Worm (Caenorhabditis elegans): ENCODE measurements around the gene nuc-1.

nuc-1 gene

ce11 chrX:9539294-9540030, at the start of gene nuc-1:
TSS of gene nuc-1 (plus strand) at chrX:9539905.
- TF ChIP-seq pha-4 (tag; optimal IDR thresholded peaks at IDR 0.05) (peak; percentile 92), nhr-25 (tag; optimal IDR thresholded peaks at IDR 0.05) (no peak), eor-1 (tag; optimal IDR thresholded peaks at IDR 0.05) (no peak), lin-15B (tag; optimal IDR thresholded peaks at IDR 0.05) (no peak), lsy-12 (tag; optimal IDR thresholded peaks at IDR 0.05) (no peak), ceh-82 (tag; optimal IDR thresholded peaks at IDR 0.05) (no peak), egl-27 (tag; optimal IDR thresholded peaks at IDR 0.05) (no peak), daf-12 (tag; optimal IDR thresholded peaks at IDR 0.05) (no peak), skn-1 (tag; optimal IDR thresholded peaks at IDR 0.05) (no peak), elt-1 (tag; optimal IDR thresholded peaks at IDR 0.05) (no peak), pqm-1 (tag; optimal IDR thresholded peaks at IDR 0.05) (peak; percentile 61), ztf-11 (tag; optimal IDR thresholded peaks at IDR 0.05) (no peak), elt-3 (tag; optimal IDR thresholded peaks at IDR 0.05) (no peak), elt-2 (tag; optimal IDR thresholded peaks at IDR 0.05) (peak; percentile 76), fkh-2 (tag; optimal IDR thresholded peaks at IDR 0.05) (no peak), ceh-28 (tag; optimal IDR thresholded peaks at IDR 0.05) (no peak), tbx-2 (tag; optimal IDR thresholded peaks at IDR 0.05) (no peak)

- TF ChIP-seq unc-62 (GFP tag; optimal IDR thresholded peaks at IDR 0.05) (no peak), ceh-82 (tag; optimal IDR thresholded peaks at IDR 0.05) (no peak), lsy-12 (tag; optimal IDR thresholded peaks at IDR 0.05) (no peak), ZK546.5 (tag; optimal IDR thresholded peaks at IDR 0.05) (no peak), nhr-25 (tag; optimal IDR thresholded peaks at IDR 0.05) (peak; percentile 51), nhr-23 (tag; optimal IDR thresholded peaks at IDR 0.05) (peak; percentile 44), mdl-1 (tag; optimal IDR thresholded peaks at IDR 0.05) (no peak)
Observed at ce11 chrX:9491439-9491838, 48.3 kb upstream of the nuc-1 start.

ce11 chrX:9494661-9495060, 45.0 kb upstream of the nuc-1 start:
- TF ChIP-seq lsy-12 (tag; optimal IDR thresholded peaks at IDR 0.05) (no peak), zag-1 (tag; optimal IDR thresholded peaks at IDR 0.05) (no peak), fkh-2 (tag; optimal IDR thresholded peaks at IDR 0.05) (no peak), ZK546.5 (tag; optimal IDR thresholded peaks at IDR 0.05) (no peak), nhr-237 (tag; optimal IDR thresholded peaks at IDR 0.05) (no peak), aly-2 (tag; optimal IDR thresholded peaks at IDR 0.05) (no peak), nhr-43 (tag; optimal IDR thresholded peaks at IDR 0.05; ENCODE audit: poor library complexity, severe bottlenecking) (no peak), lin-15B (tag; optimal IDR thresholded peaks at IDR 0.05) (no peak)

- TF ChIP-seq nhr-76 (tag; optimal IDR thresholded peaks at IDR 0.05) (no peak), nfya-1 (tag; optimal IDR thresholded peaks at IDR 0.05; ENCODE audit: insufficient read depth) (no peak), skn-1 (tag; optimal IDR thresholded peaks at IDR 0.05) (no peak), pha-4 (tag; optimal IDR thresholded peaks at IDR 0.05) (no peak), mml-1 (tag; optimal IDR thresholded peaks at IDR 0.05) (no peak), mdl-1 (tag; optimal IDR thresholded peaks at IDR 0.05) (no peak), lsy-12 (tag; optimal IDR thresholded peaks at IDR 0.05) (no peak), lin-15B (tag; optimal IDR thresholded peaks at IDR 0.05) (no peak), pqm-1 (tag; optimal IDR thresholded peaks at IDR 0.05) (no peak), egl-5 (tag; optimal IDR thresholded peaks at IDR 0.05) (no peak), nhr-67 (tag; optimal IDR thresholded peaks at IDR 0.05) (no peak), sea-2 (GFP tag; optimal IDR thresholded peaks at IDR 0.05) (no peak), lin-39 (tag; optimal IDR thresholded peaks at IDR 0.05) (no peak), nhr-28 (tag; optimal IDR thresholded peaks at IDR 0.05) (no peak), ZK546.5 (tag; optimal IDR thresholded peaks at IDR 0.05) (no peak), ama-1 (optimal IDR thresholded peaks at IDR 0.05) (no peak), jun-1 (tag; optimal IDR thresholded peaks at IDR 0.05) (no peak), eor-1 (tag; optimal IDR thresholded peaks at IDR 0.05) (no peak), tbx-2 (tag; optimal IDR thresholded peaks at IDR 0.05) (no peak), nhr-77 (tag; optimal IDR thresholded peaks at IDR 0.05) (no peak)
Observed at ce11 chrX:9499355-9499754, 40.4 kb upstream of the nuc-1 start.
